Worm (Caenorhabditis elegans) whole organism, L4 larva: ENCODE results near the gene F23H11.7.

ENCODE experiments used
- F49E8.2 ChIP-seq: sonication (generic microtip); optimal IDR thresholded peaks from 2 replicates; lab custom pipeline; 2016; ENCODE audit warnings: missing compliant biosample characterization, mild to moderate bottlenecking, missing genetic modification characterization, borderline replicate concordance
- ama-1 ChIP-seq: fragments of 150-350 bp; optimal IDR thresholded peaks from 2 replicates; lab custom pipeline; 2014; ENCODE audit warnings: inconsistent platforms, mixed read lengths
- ceh-28 ChIP-seq: fragments of 150-350 bp; optimal IDR thresholded peaks from 2 replicates; lab custom pipeline; 2014; ENCODE audit warnings: missing biosample characterization, missing genetic modification reagents, missing genetic modification characterization
- ces-1 ChIP-seq: fragments of 150-350 bp; sonication (generic microtip); optimal IDR thresholded peaks from 4 replicates; lab custom pipeline; 2014; ENCODE audit warnings: missing biosample characterization, missing genetic modification reagents, missing genetic modification characterization
- snpc-4 ChIP-seq: fragments of 150-350 bp; optimal IDR thresholded peaks from 2 replicates; lab custom pipeline; 2014; ENCODE audit warnings: missing biosample characterization, missing genetic modification characterization

- TF ChIP-seq ama-1 (no peak), F49E8.2 (tag; lab: Kevin White, UChicago) (no peak), ceh-28 (tag; lab: Kevin White, UChicago) (no peak), snpc-4 (tag; lab: Kevin White, UChicago) (no peak), ces-1 (GFP tag; lab: Kevin White, UChicago) (no peak)
These were observed 2.3 kb downstream of the F23H11.7 start, which contains the start of gene idpp-13 for ce11 chrIII:916897-917296.
